Fruit fly (Drosophila melanogaster) whole organism, embryonic: ENCODE results near the gene MSAmiP.

ENCODE experiments used
- Atf3 ChIP-seq: fragments of 200-800 bp; sonication (Bioruptor generic); optimal IDR thresholded peaks from 3 replicates; lab custom pipeline; 2016; ENCODE audit warnings: missing biosample characterization, missing genetic modification characterization
- Atf6 ChIP-seq: fragments of 200-800 bp; sonication (Bioruptor generic); IDR thresholded peaks from 2 replicates; pipeline ENCODE4 v1.3.6; 2022; ENCODE audit warnings: missing biosample characterization, missing genetic modification characterization
- Blimp-1 ChIP-seq: fragments of 200-800 bp; sonication (Bioruptor generic); optimal IDR thresholded peaks from 3 replicates; lab custom pipeline; 2018; ENCODE audit warnings: missing biosample characterization, missing genetic modification characterization, mild to moderate bottlenecking, moderate library complexity, missing genetic modification reagents
- C15 ChIP-seq: fragments of 200-800 bp; sonication (Bioruptor generic); IDR thresholded peaks from 3 replicates; pipeline ENCODE4 v1.3.6; 2022; ENCODE audit warnings: missing biosample characterization, missing genetic modification characterization
- CG11504 ChIP-seq: fragments of 200-800 bp; sonication (Bioruptor generic); optimal IDR thresholded peaks from 3 replicates; lab custom pipeline; 2019; ENCODE audit warnings: missing biosample characterization, mild to moderate bottlenecking, missing genetic modification characterization, moderate library complexity
- CG11560 ChIP-seq: fragments of 200-800 bp; sonication (Bioruptor generic); IDR thresholded peaks from 3 replicates; pipeline ENCODE4 v1.3.6; 2022; ENCODE audit warnings: missing biosample characterization, missing genetic modification characterization
- CG13775 ChIP-seq: fragments of 200-800 bp; sonication (Bioruptor generic); optimal IDR thresholded peaks from 3 replicates; lab custom pipeline; 2017; ENCODE audit warnings: missing biosample characterization, mild to moderate bottlenecking, missing genetic modification characterization
- CG14860 ChIP-seq: fragments of 200-800 bp; sonication (Bioruptor generic); IDR thresholded peaks from 3 replicates; pipeline ENCODE4 v1.3.6; 2022; ENCODE audit warnings: missing biosample characterization, missing genetic modification characterization; ENCODE audit not compliant: partially characterized antibody
- CG15601 ChIP-seq: fragments of 200-800 bp; sonication (Bioruptor generic); optimal IDR thresholded peaks from 3 replicates; lab custom pipeline; 2019; ENCODE audit warnings: missing biosample characterization, mild to moderate bottlenecking, missing genetic modification characterization, moderate library complexity
- CG15696 ChIP-seq: fragments of 200-800 bp; sonication (Bioruptor generic); optimal IDR thresholded peaks from 2 replicates; lab custom pipeline; 2019; ENCODE audit warnings: missing biosample characterization, mild to moderate bottlenecking, missing genetic modification characterization, moderate library complexity
- CG17829 ChIP-seq: fragments of 200-800 bp; optimal IDR thresholded peaks from 2 replicates; lab custom pipeline; 2019; ENCODE audit warnings: missing biosample characterization, mild to moderate bottlenecking, missing genetic modification characterization, moderate library complexity
- CG17912 ChIP-seq: fragments of 200-800 bp; sonication (Bioruptor generic); optimal IDR thresholded peaks from 2 replicates; lab custom pipeline; 2018; ENCODE audit warnings: missing biosample characterization, mild to moderate bottlenecking, missing genetic modification characterization
- CG31388 ChIP-seq: fragments of 200-800 bp; sonication (Bioruptor generic); optimal IDR thresholded peaks from 2 replicates; lab custom pipeline; 2016; ENCODE audit warnings: missing biosample characterization, missing genetic modification characterization
- CG34376 ChIP-seq: fragments of 200-800 bp; sonication (Bioruptor generic); optimal IDR thresholded peaks from 2 replicates; lab custom pipeline; 2018; ENCODE audit warnings: missing biosample characterization, mild to moderate bottlenecking, missing genetic modification characterization
- CG4707 ChIP-seq: fragments of 200-800 bp; sonication (Bioruptor generic); optimal IDR thresholded peaks from 2 replicates; lab custom pipeline; 2018; ENCODE audit warnings: missing biosample characterization, mild to moderate bottlenecking, missing genetic modification characterization, moderate library complexity
- CG6791 ChIP-seq: fragments of 200-800 bp; sonication (Bioruptor generic); IDR thresholded peaks from 3 replicates; pipeline ENCODE4 v1.3.6; 2022; ENCODE audit warnings: missing biosample characterization, missing genetic modification characterization; ENCODE audit not compliant: partially characterized antibody
- CG8388 ChIP-seq: fragments of 200-800 bp; sonication (Bioruptor generic); optimal IDR thresholded peaks from 2 replicates; lab custom pipeline; 2019; ENCODE audit warnings: missing biosample characterization, mild to moderate bottlenecking, missing genetic modification characterization, moderate library complexity
- CG8478 ChIP-seq: fragments of >200 bp; optimal IDR thresholded peaks from 2 replicates; lab custom pipeline; 2018
- CG9876 ChIP-seq: fragments of 200-800 bp; sonication (Bioruptor generic); optimal IDR thresholded peaks from 2 replicates; lab custom pipeline; 2016; ENCODE audit warnings: missing biosample characterization, missing genetic modification characterization
- CHES-1-like ChIP-seq: fragments of 200-800 bp; sonication (Bioruptor generic); optimal IDR thresholded peaks from 2 replicates; lab custom pipeline; 2016; ENCODE audit warnings: missing biosample characterization, missing genetic modification characterization
- D19A ChIP-seq: fragments of 200-800 bp; optimal IDR thresholded peaks from 3 replicates; lab custom pipeline; 2019; ENCODE audit warnings: missing biosample characterization, mild to moderate bottlenecking, missing genetic modification characterization, moderate library complexity
- E2f2 ChIP-seq: fragments of 200-800 bp; sonication (Bioruptor generic); IDR thresholded peaks from 2 replicates; pipeline ENCODE4 v1.3.6; 2022; ENCODE audit warnings: missing biosample characterization, missing genetic modification characterization
- Eip74EF ChIP-seq, 2 experiments: fragments of 200-800 bp in 1 of 2; fragments of >200 bp in 1 of 2; sonication (Bioruptor generic) in 1 of 2; optimal IDR thresholded peaks; 2 replicates each; lab custom pipeline; 2017 to 2019; ENCODE audit warnings: missing biosample characterization in 2 of 2, missing genetic modification characterization in 2 of 2, mild to moderate bottlenecking in 1 of 2, moderate library complexity in 1 of 2
- Hmx ChIP-seq: fragments of 200-800 bp; sonication (Bioruptor generic); optimal IDR thresholded peaks from 2 replicates; lab custom pipeline; 2016; ENCODE audit warnings: missing biosample characterization, missing genetic modification characterization
- Kr ChIP-seq: fragments of 200-800 bp; sonication (Bioruptor generic); optimal IDR thresholded peaks from 2 replicates; lab custom pipeline; 2017; ENCODE audit warnings: missing biosample characterization, mild to moderate bottlenecking, missing genetic modification characterization
- Max ChIP-seq: fragments of 200-800 bp; sonication (Bioruptor generic); optimal IDR thresholded peaks from 2 replicates; lab custom pipeline; 2016; ENCODE audit warnings: missing biosample characterization, mild to moderate bottlenecking, missing genetic modification characterization
- Nf-YB ChIP-seq: fragments of 200-800 bp; sonication (Bioruptor generic); optimal IDR thresholded peaks from 3 replicates; lab custom pipeline; 2019; ENCODE audit warnings: missing biosample characterization, mild to moderate bottlenecking, missing genetic modification characterization, moderate library complexity
- Nf-YC ChIP-seq: fragments of 200-800 bp; optimal IDR thresholded peaks from 3 replicates; lab custom pipeline; 2019; ENCODE audit warnings: missing biosample characterization, mild to moderate bottlenecking, missing genetic modification characterization, moderate library complexity
- Oli ChIP-seq: fragments of 200-800 bp; sonication (Bioruptor generic); optimal IDR thresholded peaks from 2 replicates; lab custom pipeline; 2018; ENCODE audit warnings: missing biosample characterization, mild to moderate bottlenecking, missing genetic modification characterization, moderate library complexity
- Ptx1 ChIP-seq: fragments of 200-800 bp; sonication (Bioruptor generic); IDR thresholded peaks from 2 replicates; pipeline ENCODE4 v1.3.6; 2022; ENCODE audit warnings: missing biosample characterization, missing genetic modification characterization
- Scr ChIP-seq: fragments of 200-800 bp; sonication (Bioruptor generic); IDR thresholded peaks from 2 replicates; pipeline ENCODE4 v1.3.6; 2022; ENCODE audit warnings: missing biosample characterization, missing genetic modification characterization; ENCODE audit not compliant: partially characterized antibody
- Xrp1 ChIP-seq: fragments of 200-800 bp; sonication (Bioruptor generic); IDR thresholded peaks from 2 replicates; pipeline ENCODE4 v1.3.6; 2022; ENCODE audit warnings: missing biosample characterization, missing genetic modification characterization
- dan ChIP-seq: fragments of 200-800 bp; sonication (Bioruptor generic); IDR thresholded peaks from 2 replicates; pipeline ENCODE4 v1.3.6; 2022; ENCODE audit warnings: missing biosample characterization, missing genetic modification characterization
- dimm ChIP-seq: fragments of 200-800 bp; sonication (Bioruptor generic); IDR thresholded peaks from 2 replicates; pipeline ENCODE4 v1.3.6; 2022; ENCODE audit warnings: missing biosample characterization, missing genetic modification characterization
- dmrt11E ChIP-seq: fragments of 200-800 bp; sonication (Bioruptor generic); optimal IDR thresholded peaks from 3 replicates; lab custom pipeline; 2018; ENCODE audit warnings: missing biosample characterization, mild to moderate bottlenecking, missing genetic modification characterization, moderate library complexity
- ftz-f1 ChIP-seq: fragments of 200-800 bp; sonication (Bioruptor generic); optimal IDR thresholded peaks from 2 replicates; lab custom pipeline; 2016; ENCODE audit warnings: missing biosample characterization, missing genetic modification characterization
- fu2 ChIP-seq: fragments of 200-800 bp; sonication (Bioruptor generic); optimal IDR thresholded peaks from 2 replicates; lab custom pipeline; 2016; ENCODE audit warnings: missing biosample characterization, missing genetic modification characterization
- gro ChIP-seq: fragments of 200-800 bp; sonication (Bioruptor generic); optimal IDR thresholded peaks from 2 replicates; lab custom pipeline; 2016; ENCODE audit warnings: missing biosample characterization, missing genetic modification characterization
- hkb ChIP-seq, 2 experiments: fragments of 200-800 bp in 1 of 2; fragments of >200 bp in 1 of 2; sonication (Bioruptor generic) in 1 of 2; IDR thresholded peaks in 1 of 2; optimal IDR thresholded peaks in 1 of 2; 2 replicates each; pipeline versions ENCODE4 v1.3.6 to Lab custom; 2017 to 2022; ENCODE audit warnings: missing biosample characterization in 1 of 2, missing genetic modification characterization in 1 of 2
- ind ChIP-seq: fragments of 200-800 bp; sonication (Bioruptor generic); optimal IDR thresholded peaks from 3 replicates; lab custom pipeline; 2016; ENCODE audit warnings: missing biosample characterization, missing genetic modification characterization
- insv ChIP-seq, 2 experiments: fragments of 200-800 bp; sonication (Bioruptor generic); optimal IDR thresholded peaks; 3 replicates each; lab custom pipeline; 2016 to 2018; ENCODE audit warnings: missing biosample characterization in 2 of 2, missing genetic modification characterization in 2 of 2
- jumu ChIP-seq: fragments of 200-800 bp; sonication (Bioruptor generic); optimal IDR thresholded peaks from 3 replicates; lab custom pipeline; 2016; ENCODE audit warnings: missing biosample characterization, missing genetic modification characterization
- onecut ChIP-seq: fragments of 200-800 bp; sonication (Bioruptor generic); IDR thresholded peaks from 2 replicates; pipeline ENCODE4 v1.3.6; 2022; ENCODE audit warnings: missing biosample characterization, missing genetic modification characterization
- pb ChIP-seq: fragments of 200-800 bp; sonication (Bioruptor generic); optimal IDR thresholded peaks from 3 replicates; lab custom pipeline; 2016; ENCODE audit warnings: missing biosample characterization, missing genetic modification characterization
- row ChIP-seq: fragments of 200-800 bp; sonication (Bioruptor generic); IDR thresholded peaks from 3 replicates; pipeline ENCODE4 v1.3.6; 2022; ENCODE audit warnings: missing biosample characterization, missing genetic modification characterization
- schlank ChIP-seq: fragments of 200-800 bp; sonication (Bioruptor generic); optimal IDR thresholded peaks from 2 replicates; lab custom pipeline; 2018; ENCODE audit warnings: missing biosample characterization, mild to moderate bottlenecking, missing genetic modification characterization
- seq ChIP-seq: fragments of 200-800 bp; sonication (Bioruptor generic); IDR thresholded peaks from 2 replicates; pipeline ENCODE4 v1.3.6; 2022; ENCODE audit warnings: missing biosample characterization, missing genetic modification characterization
- so ChIP-seq: fragments of 200-800 bp; sonication (Bioruptor generic); IDR thresholded peaks from 3 replicates; pipeline ENCODE4 v1.3.6; 2022; ENCODE audit warnings: missing biosample characterization, missing genetic modification characterization
- tll ChIP-seq, 2 experiments: fragments of 200-800 bp in 1 of 2; fragments of >200 bp in 1 of 2; sonication (Bioruptor generic) in 1 of 2; optimal IDR thresholded peaks; 2 replicates each; lab custom pipeline; 2017 to 2019; ENCODE audit warnings: missing biosample characterization in 2 of 2, missing genetic modification characterization in 2 of 2, mild to moderate bottlenecking in 1 of 2, moderate library complexity in 1 of 2

The MSAmiP gene

dm6 chr3R:16886431-16887154 is 9.5 kb downstream of the MSAmiP start (continued):
- TF ChIP-seq so (GFP tag; lab: Robert Waterston, UW) (no peak), CG17829 (tag; lab: Kevin White, UChicago) (peak; percentile 47), CG17912 (GFP tag; lab: Kevin White, UChicago) (no peak), Blimp-1 (GFP tag; lab: Kevin White, UChicago) (peak; percentile 31), C15 (GFP tag; lab: Robert Waterston, UW) (no peak), Eip74EF (GFP tag; optimal IDR thresholded peaks at IDR 0.05; lab: Kevin White, UChicago) (no peak), Atf6 (no peak), fu2 (GFP tag; lab: Kevin White, UChicago) (no peak), Nf-YB (peak; percentile 88), CG4707 (GFP tag; lab: Kevin White, UChicago) (no peak), gro (GFP tag; lab: Kevin White, UChicago) (no peak), dmrt11E (peak; percentile 63), Xrp1 (peak; percentile 15; the same call in 1 of the 2 replicates), CG31388 (GFP tag; lab: Kevin White, UChicago) (no peak), CG6791 (GFP tag; lab: Robert Waterston, UW) (0 out of 3 replicates have a peak, but pooled peaks have one; percentile 7), Atf3 (GFP tag; lab: Kevin White, UChicago) (no peak), CG13775 (no peak), Max (GFP tag; lab: Kevin White, UChicago) (no peak), row (GFP tag; lab: Robert Waterston, UW) (0 out of 3 replicates have a peak, but pooled peaks have one; percentile 33), Hmx (GFP tag; lab: Kevin White, UChicago) (no peak), tll (GFP tag; optimal IDR thresholded peaks at IDR 0.05; lab: Kevin White, UChicago) (peak in 1 of 2 experiments; percentile 2), pb (GFP tag; lab: Kevin White, UChicago) (no peak), onecut (GFP tag; lab: Robert Waterston, UW) (0 out of 2 replicates have a peak, but pooled peaks have one; percentile 7), Ptx1 (GFP tag; lab: Robert Waterston, UW) (0 out of 2 replicates have a peak, but pooled peaks have one; percentile 12), CG9876 (GFP tag; lab: Kevin White, UChicago) (no peak), schlank (tag; lab: Kevin White, UChicago) (no peak), CG15601 (tag; lab: Kevin White, UChicago) (peak; percentile 27), hkb (optimal IDR thresholded peaks at IDR 0.05; lab: Kevin White, UChicago) (no peak), hkb (GFP tag; IDR thresholded peaks at IDR 0.05; lab: Robert Waterston, UW) (no peak), CG11504 (tag; lab: Kevin White, UChicago) (peak; percentile 58), D19A (tag; lab: Kevin White, UChicago) (peak; percentile 31), CG34376 (GFP tag; lab: Kevin White, UChicago) (no peak), Scr (GFP tag; lab: Robert Waterston, UW) (no peak), CG8388 (GFP tag; lab: Kevin White, UChicago) (peak; percentile 64), seq (peak; percentile 94), jumu (GFP tag; lab: Kevin White, UChicago) (no peak), ftz-f1 (GFP tag; lab: Kevin White, UChicago) (no peak), Nf-YC (tag; lab: Kevin White, UChicago) (peak; percentile 94), dan (GFP tag; lab: Robert Waterston, UW) (no peak), CG11560 (tag; lab: Robert Waterston, UW) (no peak), ind (GFP tag; lab: Kevin White, UChicago) (no peak), E2f2 (GFP tag; lab: Robert Waterston, UW) (no peak), CG15696 (tag; lab: Kevin White, UChicago) (no peak), CG8478 (lab: Kevin White, UChicago) (peak; percentile 44), insv (GFP tag; optimal IDR thresholded peaks at IDR 0.05; lab: Kevin White, UChicago) (peak in 1 of 2 experiments; percentile 47), Oli (tag; lab: Kevin White, UChicago) (peak; percentile 23), dimm (GFP tag; lab: Robert Waterston, UW) (no peak), Kr (GFP tag; lab: Kevin White, UChicago) (peak; percentile 2), CG14860 (GFP tag; lab: Robert Waterston, UW) (0 out of 3 replicates have a peak, but pooled peaks have one; percentile 33), CHES-1-like (GFP tag; lab: Kevin White, UChicago) (no peak)
